Worm (Caenorhabditis elegans) whole organism, L3 larva: ENCODE measurements around the gene fbxc-25.
"Not testable (repeated sequence)": the region's sequence is repeated elsewhere in the genome, so short reads cannot be mapped to it uniquely, and the experiment has no call there.

Experiments
- ceh-9 ChIP-seq: sonication (generic microtip); optimal IDR thresholded peaks from 2 replicates; lab custom pipeline; 2018; ENCODE audit warnings: missing biosample characterization, missing genetic modification characterization
- egl-27 ChIP-seq: sonication (generic microtip); optimal IDR thresholded peaks from 4 replicates; lab custom pipeline; 2017; ENCODE audit warnings: missing biosample characterization, missing genetic modification reagents, missing genetic modification characterization
- egl-5 ChIP-seq: fragments of 150-350 bp; optimal IDR thresholded peaks from 2 replicates; lab custom pipeline; 2017; ENCODE audit warnings: missing biosample characterization, missing genetic modification reagents, missing genetic modification characterization, inconsistent platforms
- elt-2 ChIP-seq: sonication (generic microtip); optimal IDR thresholded peaks from 2 replicates; lab custom pipeline; 2016; ENCODE audit warnings: missing genetic modification reagents, mild to moderate bottlenecking, missing genetic modification characterization, missing compliant biosample characterization
- eor-1 ChIP-seq, 2 experiments: fragments of 150-350 bp; optimal IDR thresholded peaks; 2 replicates each; lab custom pipeline; 2014 to 2018; ENCODE audit warnings: missing biosample characterization in 2 of 2, missing genetic modification characterization in 2 of 2
- fkh-10 ChIP-seq: sonication (generic microtip); optimal IDR thresholded peaks from 2 replicates; lab custom pipeline; 2017; ENCODE audit warnings: missing biosample characterization, missing genetic modification reagents, missing genetic modification characterization
- jun-1 ChIP-seq: fragments of 150-350 bp; optimal IDR thresholded peaks from 2 replicates; lab custom pipeline; 2014; ENCODE audit warnings: missing biosample characterization, missing genetic modification reagents, missing genetic modification characterization
- lin-15B ChIP-seq: fragments of 150-350 bp; optimal IDR thresholded peaks from 2 replicates; lab custom pipeline; 2014; ENCODE audit warnings: missing biosample characterization, missing genetic modification characterization
- nhr-11 ChIP-seq: fragments of 150-350 bp; optimal IDR thresholded peaks from 2 replicates; lab custom pipeline; 2014; ENCODE audit warnings: missing biosample characterization, missing genetic modification characterization
- nhr-77 ChIP-seq: fragments of 150-350 bp; optimal IDR thresholded peaks from 2 replicates; lab custom pipeline; 2014; ENCODE audit warnings: missing biosample characterization, missing genetic modification characterization
- pqm-1 ChIP-seq: fragments of 150-350 bp; optimal IDR thresholded peaks from 2 replicates; lab custom pipeline; 2017; ENCODE audit warnings: missing biosample characterization, missing genetic modification characterization, inconsistent platforms
- snpc-4 ChIP-seq: fragments of 150-350 bp; optimal IDR thresholded peaks from 2 replicates; lab custom pipeline; 2014; ENCODE audit warnings: missing biosample characterization, missing genetic modification characterization
- zag-1 ChIP-seq: fragments of 150-350 bp; optimal IDR thresholded peaks from 2 replicates; lab custom pipeline; 2014; ENCODE audit warnings: missing biosample characterization, missing genetic modification characterization
- ztf-11 ChIP-seq: fragments of 150-350 bp; optimal IDR thresholded peaks from 2 replicates; lab custom pipeline; 2014; ENCODE audit warnings: missing biosample characterization, missing genetic modification characterization

ce11 chrII:2282599-2282998 lies 13.5 kb downstream of the fbxc-25 start, which contains the start of gene K09F6.9:
- TF ChIP-seq fkh-10; nhr-77 (tag; lab: Kevin White, UChicago); ztf-11 (tag; lab: Kevin White, UChicago); lin-15B (tag; lab: Kevin White, UChicago); egl-27 (tag; lab: Kevin White, UChicago); elt-2 (tag; lab: Kevin White, UChicago); zag-1 (tag; lab: Kevin White, UChicago); egl-5; ceh-9 (tag; lab: Kevin White, UChicago); pqm-1; snpc-4; eor-1 (tag; optimal IDR thresholded peaks at IDR 0.05; lab: Kevin White, UChicago); nhr-11 (tag; lab: Kevin White, UChicago); jun-1 (tag; lab: Kevin White, UChicago): not testable (repeated sequence)
